Worm (Caenorhabditis elegans) whole organism, L3 larva: ENCODE data around the gene F09E10.5.
A peak's percentile ranks its signal among the peaks of the same experiment; 100 is the strongest.

Experiments
- ZK546.5 ChIP-seq: sonication (generic microtip); optimal IDR thresholded peaks from 2 replicates; lab custom pipeline; 2017; ENCODE audit warnings: missing biosample characterization, missing genetic modification characterization
- aly-2 ChIP-seq: fragments of 150-350 bp; optimal IDR thresholded peaks from 2 replicates; lab custom pipeline; 2014; ENCODE audit warnings: missing biosample characterization, missing genetic modification characterization
- ama-1 ChIP-seq: fragments of 150-350 bp; optimal IDR thresholded peaks from 2 replicates; lab custom pipeline; 2018
- ceh-28 ChIP-seq: fragments of 150-350 bp; optimal IDR thresholded peaks from 2 replicates; lab custom pipeline; 2014; ENCODE audit warnings: missing biosample characterization, missing genetic modification reagents, missing genetic modification characterization
- ceh-82 ChIP-seq: fragments of 150-350 bp; optimal IDR thresholded peaks from 2 replicates; lab custom pipeline; 2014; ENCODE audit warnings: missing biosample characterization, missing genetic modification characterization
- ceh-9 ChIP-seq: sonication (generic microtip); optimal IDR thresholded peaks from 2 replicates; lab custom pipeline; 2018; ENCODE audit warnings: missing biosample characterization, missing genetic modification characterization
- daf-12 ChIP-seq: fragments of 150-350 bp; optimal IDR thresholded peaks from 2 replicates; lab custom pipeline; 2014; ENCODE audit warnings: missing biosample characterization, missing genetic modification reagents, missing genetic modification characterization
- egl-27 ChIP-seq: sonication (generic microtip); optimal IDR thresholded peaks from 4 replicates; lab custom pipeline; 2017; ENCODE audit warnings: missing biosample characterization, missing genetic modification reagents, missing genetic modification characterization
- egl-5 ChIP-seq: fragments of 150-350 bp; optimal IDR thresholded peaks from 2 replicates; lab custom pipeline; 2017; ENCODE audit warnings: missing biosample characterization, missing genetic modification reagents, missing genetic modification characterization, inconsistent platforms
- elt-1 ChIP-seq: fragments of 150-350 bp; optimal IDR thresholded peaks from 2 replicates; lab custom pipeline; 2014; ENCODE audit warnings: missing biosample characterization, missing genetic modification characterization
- elt-2 ChIP-seq: sonication (generic microtip); optimal IDR thresholded peaks from 2 replicates; lab custom pipeline; 2016; ENCODE audit warnings: missing genetic modification reagents, mild to moderate bottlenecking, missing genetic modification characterization, missing compliant biosample characterization
- eor-1 ChIP-seq, 2 experiments: fragments of 150-350 bp; optimal IDR thresholded peaks; 2 replicates each; lab custom pipeline; 2014 to 2018; ENCODE audit warnings: missing biosample characterization in 2 of 2, missing genetic modification characterization in 2 of 2
- fos-1 ChIP-seq: fragments of 150-350 bp; optimal IDR thresholded peaks from 2 replicates; lab custom pipeline; 2014; ENCODE audit warnings: missing biosample characterization, missing genetic modification characterization
- hmg-11 ChIP-seq: sonication (generic microtip); optimal IDR thresholded peaks from 2 replicates; lab custom pipeline; 2016; ENCODE audit warnings: missing genetic modification characterization, missing compliant biosample characterization
- jun-1 ChIP-seq: fragments of 150-350 bp; optimal IDR thresholded peaks from 2 replicates; lab custom pipeline; 2014; ENCODE audit warnings: missing biosample characterization, missing genetic modification reagents, missing genetic modification characterization
- lin-15B ChIP-seq: fragments of 150-350 bp; optimal IDR thresholded peaks from 2 replicates; lab custom pipeline; 2014; ENCODE audit warnings: missing biosample characterization, missing genetic modification characterization
- lin-39 ChIP-seq: fragments of 150-350 bp; optimal IDR thresholded peaks from 2 replicates; lab custom pipeline; 2018; ENCODE audit warnings: missing biosample characterization, missing genetic modification reagents, missing genetic modification characterization
- lsy-12 ChIP-seq: sonication (generic microtip); optimal IDR thresholded peaks from 2 replicates; lab custom pipeline; 2016; ENCODE audit warnings: mild to moderate bottlenecking, missing genetic modification characterization, missing compliant biosample characterization
- mdl-1 ChIP-seq: fragments of 150-350 bp; optimal IDR thresholded peaks from 2 replicates; lab custom pipeline; 2014; ENCODE audit warnings: missing biosample characterization, missing genetic modification characterization
- mml-1 ChIP-seq: fragments of 150-350 bp; sonication (generic microtip); optimal IDR thresholded peaks from 3 replicates; lab custom pipeline; 2014; ENCODE audit warnings: missing biosample characterization, missing genetic modification characterization
- nfya-1 ChIP-seq: sonication (generic microtip); optimal IDR thresholded peaks from 2 replicates; lab custom pipeline; 2017; ENCODE audit warnings: missing genetic modification characterization, mild to moderate bottlenecking, missing compliant biosample characterization, antibody characterized with exemption, moderate library complexity; ENCODE audit not compliant: insufficient read depth
- nhr-11 ChIP-seq: fragments of 150-350 bp; optimal IDR thresholded peaks from 2 replicates; lab custom pipeline; 2014; ENCODE audit warnings: missing biosample characterization, missing genetic modification characterization
- nhr-12 ChIP-seq: fragments of 150-350 bp; optimal IDR thresholded peaks from 2 replicates; lab custom pipeline; 2014; ENCODE audit warnings: missing biosample characterization, missing genetic modification characterization
- nhr-23 ChIP-seq: fragments of 150-350 bp; optimal IDR thresholded peaks from 2 replicates; lab custom pipeline; 2014; ENCODE audit warnings: missing biosample characterization, missing genetic modification reagents, missing genetic modification characterization
- nhr-237 ChIP-seq: fragments of 150-350 bp; optimal IDR thresholded peaks from 2 replicates; lab custom pipeline; 2014; ENCODE audit warnings: missing biosample characterization, missing genetic modification characterization
- nhr-25 ChIP-seq: sonication (generic microtip); optimal IDR thresholded peaks from 2 replicates; lab custom pipeline; 2017; ENCODE audit warnings: missing biosample characterization, missing genetic modification characterization
- nhr-43 ChIP-seq: sonication (generic microtip); optimal IDR thresholded peaks from 2 replicates; lab custom pipeline; 2016; ENCODE audit warnings: mild to moderate bottlenecking, missing genetic modification characterization, missing compliant biosample characterization; ENCODE audit not compliant: poor library complexity, severe bottlenecking
- nhr-67 ChIP-seq: fragments of 150-350 bp; optimal IDR thresholded peaks from 2 replicates; lab custom pipeline; 2014; ENCODE audit warnings: missing biosample characterization, missing genetic modification characterization
- nhr-76 ChIP-seq: fragments of 150-350 bp; sonication (generic microtip); optimal IDR thresholded peaks from 5 replicates; lab custom pipeline; 2014; ENCODE audit warnings: missing biosample characterization, missing genetic modification characterization
- nhr-77 ChIP-seq: fragments of 150-350 bp; optimal IDR thresholded peaks from 2 replicates; lab custom pipeline; 2014; ENCODE audit warnings: missing biosample characterization, missing genetic modification characterization
- pha-4 ChIP-seq: fragments of 150-350 bp; optimal IDR thresholded peaks from 2 replicates; lab custom pipeline; 2014; ENCODE audit warnings: missing biosample characterization, missing genetic modification reagents, missing genetic modification characterization
- pqm-1 ChIP-seq: fragments of 150-350 bp; optimal IDR thresholded peaks from 2 replicates; lab custom pipeline; 2017; ENCODE audit warnings: missing biosample characterization, missing genetic modification characterization, inconsistent platforms
- sea-2 ChIP-seq: fragments of 150-350 bp; sonication (generic microtip); optimal IDR thresholded peaks from 4 replicates; lab custom pipeline; 2014; ENCODE audit warnings: missing biosample characterization, missing genetic modification reagents, missing genetic modification characterization
- skn-1 ChIP-seq: fragments of 150-350 bp; optimal IDR thresholded peaks from 2 replicates; lab custom pipeline; 2014; ENCODE audit warnings: missing biosample characterization, missing genetic modification characterization
- snpc-4 ChIP-seq: fragments of 150-350 bp; optimal IDR thresholded peaks from 2 replicates; lab custom pipeline; 2014; ENCODE audit warnings: missing biosample characterization, missing genetic modification characterization
- unc-39 ChIP-seq: sonication (generic microtip); optimal IDR thresholded peaks from 4 replicates; lab custom pipeline; 2017; ENCODE audit warnings: missing biosample characterization, missing genetic modification characterization
- unc-62 ChIP-seq: fragments of 150-350 bp; sonication (generic microtip); optimal IDR thresholded peaks from 4 replicates; lab custom pipeline; 2014; ENCODE audit warnings: missing biosample characterization, missing genetic modification reagents, missing genetic modification characterization
- zag-1 ChIP-seq: fragments of 150-350 bp; optimal IDR thresholded peaks from 2 replicates; lab custom pipeline; 2014; ENCODE audit warnings: missing biosample characterization, missing genetic modification characterization
- ztf-11 ChIP-seq: fragments of 150-350 bp; optimal IDR thresholded peaks from 2 replicates; lab custom pipeline; 2014; ENCODE audit warnings: missing biosample characterization, missing genetic modification characterization
- ztf-4 ChIP-seq: fragments of 150-350 bp; optimal IDR thresholded peaks from 2 replicates; lab custom pipeline; 2014; ENCODE audit warnings: missing biosample characterization, missing genetic modification characterization

Gene F09E10.5

ce11 chrX:1524559-1524958, 30.4 kb upstream of the F09E10.5 start:
- TF ChIP-seq unc-39 (no peak), ama-1 (peak; percentile 26), ztf-11 (tag; lab: Kevin White, UChicago) (no peak), lsy-12 (tag; lab: Kevin White, UChicago) (peak; percentile 41), sea-2 (GFP tag; lab: Kevin White, UChicago) (no peak), ceh-82 (no peak), nhr-23 (tag; lab: Kevin White, UChicago) (peak; percentile 62), nhr-25 (peak; percentile 19), egl-5 (tag; lab: Kevin White, UChicago) (peak; percentile 64), nfya-1 (peak; percentile 59), pqm-1 (no peak), pha-4 (peak; percentile 34), hmg-11 (peak; percentile 44), lin-39 (tag; lab: Kevin White, UChicago) (peak; percentile 84)
- TF ChIP-seq, all 47 proteins: peak for 9

DNA sequence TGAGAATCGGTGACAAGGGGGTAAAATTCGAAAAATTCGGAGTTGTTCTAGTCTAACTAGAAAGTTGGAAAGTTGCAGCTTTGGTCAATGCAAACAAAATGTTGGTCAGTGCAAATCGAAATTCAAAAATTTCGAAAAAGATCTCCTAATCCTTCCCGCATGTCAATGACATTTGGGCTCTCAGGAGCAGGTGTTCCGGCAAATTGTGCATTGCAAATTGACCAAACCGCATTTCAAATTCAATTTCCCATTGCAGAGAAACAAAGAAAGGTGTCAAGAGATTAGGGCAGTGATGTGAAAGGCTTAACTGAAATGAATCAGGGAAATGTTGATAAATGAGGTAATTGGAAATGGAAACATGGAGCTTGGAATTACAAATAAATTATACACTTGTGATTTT, 29.1 kb upstream of the F09E10.5 start:
- TF ChIP-seq skn-1 (tag; lab: Kevin White, UChicago) (no peak), elt-2 (tag; lab: Kevin White, UChicago) (no peak), fos-1 (no peak), pqm-1 (no peak), aly-2 (no peak), nhr-77 (tag; lab: Kevin White, UChicago) (no peak), nhr-11 (tag; lab: Kevin White, UChicago) (no peak), ztf-4 (tag; lab: Kevin White, UChicago) (no peak), hmg-11 (no peak), egl-5 (tag; lab: Kevin White, UChicago) (no peak), nfya-1 (no peak), mml-1 (tag; lab: Kevin White, UChicago) (no peak), nhr-76 (tag; lab: Kevin White, UChicago) (no peak), unc-39 (no peak), ztf-11 (tag; lab: Kevin White, UChicago) (no peak), ceh-28 (no peak), lin-15B (no peak), unc-62 (GFP tag; lab: Kevin White, UChicago) (no peak)

DNA sequence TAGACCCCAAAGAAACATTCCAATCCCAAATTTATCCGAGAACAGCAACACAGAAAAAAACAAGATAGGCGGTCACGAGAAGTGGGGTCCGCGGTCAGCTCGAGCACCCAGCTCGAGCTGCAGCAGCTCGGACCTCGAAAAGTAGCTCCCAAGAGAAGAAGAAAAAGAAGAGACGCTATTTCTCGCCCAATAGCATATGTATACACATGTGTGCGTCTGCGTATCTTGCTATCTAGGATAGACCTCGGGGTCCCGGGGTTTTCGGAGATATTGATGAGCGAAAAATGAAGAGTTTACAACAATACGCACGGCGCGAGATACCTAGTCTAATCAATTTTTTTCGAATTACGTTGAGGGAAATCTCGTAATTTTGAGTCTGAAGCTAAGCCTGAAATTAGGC, 27.9 kb upstream of the F09E10.5 start:
- TF ChIP-seq nhr-43 (tag; lab: Kevin White, UChicago) (no peak), nhr-25 (no peak), zag-1 (tag; lab: Kevin White, UChicago) (no peak), nhr-67 (no peak), eor-1 (tag; optimal IDR thresholded peaks at IDR 0.05; lab: Kevin White, UChicago) (no peak), unc-39 (no peak), elt-1 (tag; lab: Kevin White, UChicago) (no peak), mdl-1 (no peak), ztf-4 (tag; lab: Kevin White, UChicago) (no peak), nhr-237 (tag; lab: Kevin White, UChicago) (no peak), egl-5 (tag; lab: Kevin White, UChicago) (no peak), lsy-12 (tag; lab: Kevin White, UChicago) (no peak), ZK546.5 (tag; lab: Kevin White, UChicago) (no peak), nhr-77 (tag; lab: Kevin White, UChicago) (no peak), nhr-23 (tag; lab: Kevin White, UChicago) (no peak), jun-1 (tag; lab: Kevin White, UChicago) (no peak), egl-27 (tag; lab: Kevin White, UChicago) (no peak), snpc-4 (tag; lab: Kevin White, UChicago) (no peak), lin-15B (peak; percentile 5), ama-1 (no peak), skn-1 (tag; lab: Kevin White, UChicago) (no peak), sea-2 (GFP tag; lab: Kevin White, UChicago) (no peak), nfya-1 (peak; percentile 57), lin-39 (tag; lab: Kevin White, UChicago) (peak; percentile 71), ztf-11 (tag; lab: Kevin White, UChicago) (no peak), pha-4 (no peak), ceh-28 (no peak), hmg-11 (peak; percentile 35), unc-62 (GFP tag; lab: Kevin White, UChicago) (no peak), daf-12 (tag; lab: Kevin White, UChicago) (no peak)

- no peak for TF ChIP-seq nhr-25
- no peak for TF ChIP-seq unc-39
- no peak for TF ChIP-seq nhr-67
- no peak for TF ChIP-seq ceh-9
- no peak for TF ChIP-seq unc-62 (GFP tag; lab: Kevin White, UChicago)
- no peak for TF ChIP-seq nhr-12
- no peak for TF ChIP-seq hmg-11
- no peak for TF ChIP-seq nhr-43 (tag; lab: Kevin White, UChicago)
These were observed 27.2 kb upstream of the F09E10.5 start, which contains the start of gene toca-1 for ce11 chrX:1521387-1521786. Gene toca-1 (minus strand): TSS chrX:1521487.
